Worm (Caenorhabditis elegans) whole organism, L1 larva: Measurements from ENCODE around the gene tre-2.

ENCODE experiments used
- aly-2 ChIP-seq: fragments of 150-350 bp; optimal IDR thresholded peaks from 2 replicates; lab custom pipeline; 2014; ENCODE audit warnings: missing biosample characterization, missing genetic modification characterization
- ces-1 ChIP-seq: fragments of 150-350 bp; optimal IDR thresholded peaks from 2 replicates; lab custom pipeline; 2014; ENCODE audit warnings: missing biosample characterization, missing genetic modification reagents, missing genetic modification characterization
- dpl-1 ChIP-seq, 3 experiments: fragments of 150-350 bp in 2 of 3; sonication (generic microtip) in 1 of 3; optimal IDR thresholded peaks; 2 replicates each; lab custom pipeline; 2014 to 2017; ENCODE audit warnings: missing biosample characterization in 3 of 3, missing genetic modification characterization in 3 of 3, missing genetic modification reagents in 3 of 3
- dsc-1 ChIP-seq: sonication (generic microtip); optimal IDR thresholded peaks from 2 replicates; lab custom pipeline; 2016; ENCODE audit warnings: mild to moderate bottlenecking, missing genetic modification characterization, missing compliant biosample characterization
- efl-1 ChIP-seq, 4 experiments: fragments of 150-350 bp; optimal IDR thresholded peaks in 3 of 4; peaks in 1 of 4; 1 replicate in 1 of 4; 2 replicates in 3 of 4; lab custom pipeline; 2014; ENCODE audit warnings: missing biosample characterization in 2 of 4, missing genetic modification characterization in 2 of 4, missing genetic modification reagents in 2 of 4
- fkh-10 ChIP-seq: sonication (generic microtip); optimal IDR thresholded peaks from 2 replicates; lab custom pipeline; 2017; ENCODE audit warnings: missing biosample characterization, missing genetic modification reagents, missing genetic modification characterization
- fkh-8 ChIP-seq: sonication (generic microtip); optimal IDR thresholded peaks from 2 replicates; lab custom pipeline; 2016; ENCODE audit warnings: mild to moderate bottlenecking, missing genetic modification characterization, missing compliant biosample characterization
- grh-1 ChIP-seq: fragments of 200-800 bp; sonication (Bioruptor generic); IDR thresholded peaks from 2 replicates; pipeline ENCODE4 v1.3.6; 2022; ENCODE audit warnings: missing genetic modification reagents, missing genetic modification characterization, missing compliant biosample characterization
- hlh-17 ChIP-seq: fragments of 200-800 bp; sonication (Bioruptor generic); optimal IDR thresholded peaks from 2 replicates; lab custom pipeline; 2018; ENCODE audit warnings: missing genetic modification characterization, mild to moderate bottlenecking, missing compliant biosample characterization, moderate library complexity, borderline replicate concordance
- hpl-2 ChIP-seq: fragments of 150-350 bp; optimal IDR thresholded peaks from 2 replicates; lab custom pipeline; 2014; ENCODE audit warnings: missing biosample characterization, missing genetic modification reagents, missing genetic modification characterization
- isw-1 ChIP-seq: fragments of 200-800 bp; sonication (Bioruptor generic); IDR thresholded peaks from 2 replicates; pipeline ENCODE4 v1.3.6; 2022; ENCODE audit warnings: missing genetic modification characterization, missing compliant biosample characterization
- lin-15B ChIP-seq: fragments of 150-350 bp; sonication (generic microtip); optimal IDR thresholded peaks from 3 replicates; lab custom pipeline; 2014; ENCODE audit warnings: missing biosample characterization, missing genetic modification characterization
- lin-35 ChIP-seq, 2 experiments: fragments of 150-350 bp; optimal IDR thresholded peaks; 2 replicates each; lab custom pipeline; 2014; ENCODE audit warnings: missing biosample characterization in 2 of 2, missing genetic modification characterization in 2 of 2, missing genetic modification reagents in 2 of 2
- lsy-2 ChIP-seq, 2 experiments: fragments of 150-350 bp; optimal IDR thresholded peaks; 2 replicates each; lab custom pipeline; 2014; ENCODE audit warnings: missing biosample characterization in 2 of 2, missing genetic modification characterization in 2 of 2
- mdl-1 ChIP-seq, 2 experiments: fragments of 150-350 bp; optimal IDR thresholded peaks; 2 replicates each; lab custom pipeline; 2014 to 2017; ENCODE audit warnings: missing biosample characterization in 2 of 2, missing genetic modification characterization in 2 of 2, inconsistent platforms in 1 of 2
- nhr-11 ChIP-seq: fragments of 150-350 bp; optimal IDR thresholded peaks from 2 replicates; lab custom pipeline; 2014; ENCODE audit warnings: missing biosample characterization, missing genetic modification characterization
- nhr-19 ChIP-seq: fragments of 200-800 bp; sonication (Bioruptor generic); conservative IDR thresholded peaks from 2 replicates; pipeline ENCODE4 v1.3.6; 2022; ENCODE audit warnings: missing genetic modification characterization, missing compliant biosample characterization
- nhr-20 ChIP-seq: sonication (generic microtip); optimal IDR thresholded peaks from 2 replicates; lab custom pipeline; 2016; ENCODE audit warnings: mild to moderate bottlenecking, missing genetic modification characterization, missing compliant biosample characterization
- nhr-28 ChIP-seq: fragments of 150-350 bp; optimal IDR thresholded peaks from 2 replicates; lab custom pipeline; 2014; ENCODE audit warnings: missing biosample characterization, missing genetic modification characterization
- nhr-47 ChIP-seq: sonication (generic microtip); optimal IDR thresholded peaks from 2 replicates; lab custom pipeline; 2016; ENCODE audit warnings: mild to moderate bottlenecking, missing genetic modification characterization, moderate library complexity, missing compliant biosample characterization
- nhr-71 ChIP-seq: sonication (generic microtip); optimal IDR thresholded peaks from 2 replicates; lab custom pipeline; 2016; ENCODE audit warnings: mild to moderate bottlenecking, missing genetic modification characterization, moderate library complexity, missing compliant biosample characterization
- nhr-85 ChIP-seq: sonication (generic microtip); peaks from one replicate; lab custom pipeline; 2016; ENCODE audit warnings: missing genetic modification characterization, inconsistent platforms, missing compliant biosample characterization
- nhr-90 ChIP-seq: sonication (generic microtip); optimal IDR thresholded peaks from 2 replicates; lab custom pipeline; 2016; ENCODE audit warnings: mild to moderate bottlenecking, missing genetic modification characterization, missing compliant biosample characterization; ENCODE audit not compliant: poor library complexity
- pax-3 ChIP-seq: fragments of 200-800 bp; sonication (Bioruptor generic); optimal IDR thresholded peaks from 2 replicates; lab custom pipeline; 2018; ENCODE audit warnings: mild to moderate bottlenecking, missing genetic modification characterization, moderate library complexity, missing compliant biosample characterization
- pqm-1 ChIP-seq: sonication (generic microtip); optimal IDR thresholded peaks from 3 replicates; lab custom pipeline; 2017; ENCODE audit warnings: missing biosample characterization, missing genetic modification characterization
- rnt-1 ChIP-seq: sonication (generic microtip); optimal IDR thresholded peaks from 2 replicates; lab custom pipeline; 2016; ENCODE audit warnings: mild to moderate bottlenecking, missing genetic modification characterization, moderate library complexity, missing compliant biosample characterization
- skn-1 ChIP-seq: fragments of 150-350 bp; optimal IDR thresholded peaks from 2 replicates; lab custom pipeline; 2014; ENCODE audit warnings: missing biosample characterization, missing genetic modification characterization
- snpc-4 ChIP-seq: fragments of 150-350 bp; optimal IDR thresholded peaks from 2 replicates; lab custom pipeline; 2014; ENCODE audit warnings: missing biosample characterization, missing genetic modification characterization
- snu-23 ChIP-seq: sonication (generic microtip); optimal IDR thresholded peaks from 2 replicates; lab custom pipeline; 2016; ENCODE audit warnings: missing genetic modification characterization, missing compliant biosample characterization
- sptf-1 ChIP-seq: fragments of 150-350 bp; optimal IDR thresholded peaks from 2 replicates; lab custom pipeline; 2014; ENCODE audit warnings: missing biosample characterization, missing genetic modification characterization
- swsn-7 ChIP-seq: sonication (generic microtip); optimal IDR thresholded peaks from 2 replicates; lab custom pipeline; 2016; ENCODE audit warnings: missing genetic modification characterization, missing compliant biosample characterization
- tbx-2 ChIP-seq: sonication (generic microtip); optimal IDR thresholded peaks from 2 replicates; lab custom pipeline; 2016; ENCODE audit warnings: missing genetic modification characterization, missing compliant biosample characterization
- unc-30 ChIP-seq: sonication (generic microtip); optimal IDR thresholded peaks from 2 replicates; lab custom pipeline; 2017; ENCODE audit warnings: missing biosample characterization, missing genetic modification characterization
- unc-86 ChIP-seq: sonication (generic microtip); optimal IDR thresholded peaks from 2 replicates; lab custom pipeline; 2016; ENCODE audit warnings: missing genetic modification characterization, missing compliant biosample characterization
- xbp-1 ChIP-seq: sonication (generic microtip); optimal IDR thresholded peaks from 2 replicates; lab custom pipeline; 2016; ENCODE audit warnings: missing genetic modification characterization, missing compliant biosample characterization

Gene tre-2

ce11 chrIV:6914161-6914585, 30.9 kb upstream of the tre-2 start:
- TF ChIP-seq nhr-85 (tag; lab: Kevin White, UChicago) (peak; percentile 8), nhr-19 (GFP tag; lab: Robert Waterston, UW) (peak; percentile 52), nhr-47 (tag; lab: Kevin White, UChicago) (peak; percentile 8), snpc-4 (peak; percentile 71)

DNA sequence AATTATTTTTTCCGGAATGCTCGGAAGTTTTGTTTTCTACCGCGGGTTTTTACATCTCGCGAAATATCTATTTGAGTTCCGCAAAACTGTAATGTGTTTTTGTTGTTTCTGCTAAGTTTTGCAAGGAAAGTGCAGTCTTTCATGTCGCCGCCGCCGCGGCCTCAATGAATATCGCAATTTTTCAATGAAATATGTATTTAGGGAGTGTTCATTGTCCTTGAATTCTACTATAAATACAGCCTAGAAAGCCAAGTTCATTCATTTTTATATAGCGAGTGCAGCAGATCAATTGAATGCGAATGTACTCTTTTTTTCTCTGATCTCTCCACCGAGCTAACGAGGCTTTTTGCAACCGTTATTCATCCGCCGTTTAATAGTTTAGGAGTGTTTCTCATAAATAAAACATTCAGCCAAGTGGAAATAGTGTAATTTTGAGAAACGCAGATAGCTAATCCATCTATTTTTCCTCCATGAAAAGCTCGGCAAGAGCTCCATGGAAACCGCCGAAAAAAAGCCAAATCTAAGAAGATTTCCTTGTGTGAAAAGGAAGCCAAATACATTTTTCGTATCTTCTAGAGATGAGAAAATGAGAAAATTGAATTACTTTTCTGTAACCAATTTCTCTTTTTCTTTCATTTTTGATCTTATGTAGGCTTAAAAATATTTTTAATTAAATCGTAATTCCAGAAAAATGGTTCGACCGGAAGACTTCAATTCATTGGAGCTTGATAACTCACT, 29.8 kb upstream of the tre-2 start, which contains the start of gene T22D1.3:
Gene T22D1.3 (plus strand): TSS at position 688 of the 738 bp plus-strand sequence.
- TF ChIP-seq sptf-1 = no peak
- TF ChIP-seq aly-2 (tag; lab: Kevin White, UChicago) = no peak
- peak; percentile 46 for TF ChIP-seq dsc-1 (tag; lab: Kevin White, UChicago)
- TF ChIP-seq pqm-1 (tag; lab: Kevin White, UChicago) = no peak
- no peak for TF ChIP-seq swsn-7 (tag; lab: Kevin White, UChicago)
- TF ChIP-seq ces-1 (GFP tag; lab: Kevin White, UChicago) = no peak
- no peak for TF ChIP-seq lin-15B
- peak; percentile 46 for TF ChIP-seq fkh-8 (tag; lab: Kevin White, UChicago)
- no peak for TF ChIP-seq efl-1 (optimal IDR thresholded peaks at IDR 0.05; lab: Kevin White, UChicago)
- TF ChIP-seq efl-1 (GFP tag; optimal IDR thresholded peaks at IDR 0.05 in 1 of 2; lab: Kevin White, UChicago) = peak in 1 of 2 experiments; percentile 88
- peak; percentile 30 for TF ChIP-seq unc-86 (tag; lab: Kevin White, UChicago)

DNA sequence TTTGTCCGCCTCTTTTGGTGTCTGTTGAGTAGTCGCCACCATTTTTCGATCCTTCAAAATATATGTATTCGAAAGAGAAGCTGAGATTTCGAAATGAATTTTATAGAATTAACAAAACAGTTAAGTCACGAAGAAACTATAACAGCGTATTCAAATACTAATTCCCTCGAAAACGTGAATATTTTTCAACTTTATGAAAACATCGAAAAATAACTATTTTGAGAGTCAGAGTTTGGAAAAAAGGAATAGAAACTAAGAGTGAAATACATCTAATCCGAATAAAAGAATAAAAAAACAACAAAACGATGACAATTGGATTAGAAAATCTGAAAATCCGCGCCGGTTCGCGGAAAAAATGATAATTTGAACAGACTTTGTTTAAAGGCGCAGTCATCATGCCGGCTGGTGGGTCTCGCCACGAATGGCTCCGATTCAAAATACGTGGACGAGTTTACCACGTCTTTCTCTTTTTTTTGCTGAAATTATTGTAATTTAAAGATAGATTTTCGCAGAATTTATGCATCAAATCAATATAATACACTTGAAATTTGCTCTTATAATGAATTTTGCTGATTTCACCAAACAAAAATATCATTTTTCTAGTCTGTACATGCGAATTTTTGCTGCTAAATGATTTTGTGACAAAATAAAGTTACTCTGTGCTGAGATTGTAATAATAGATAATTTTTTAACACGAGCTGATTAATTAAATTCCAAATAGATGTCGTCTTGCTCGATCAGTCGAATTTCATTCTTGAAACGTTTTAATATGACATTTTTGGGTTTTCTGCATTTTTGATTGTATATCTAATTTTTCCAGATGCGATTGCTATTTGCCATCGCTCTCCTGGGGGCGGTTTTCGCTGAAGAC, 26.9 kb upstream of the tre-2 start, which contains the start of the genes rpn-1 and ribo-1:
Gene rpn-1 (minus strand): TSS at position 51 of the 871 bp plus-strand sequence.
Gene ribo-1 (plus strand): TSS at position 821 of the 871 bp plus-strand sequence.
- no peak for TF ChIP-seq fkh-10 (GFP tag; lab: Kevin White, UChicago)
- no peak for TF ChIP-seq hlh-17 (GFP tag; lab: Kevin White, UChicago)
- no peak for TF ChIP-seq nhr-11
- no peak for TF ChIP-seq ces-1 (GFP tag; lab: Kevin White, UChicago)
- no peak for TF ChIP-seq nhr-28 (tag; lab: Kevin White, UChicago)
- peak; percentile 34 to 65 for TF ChIP-seq lsy-2 (tag; optimal IDR thresholded peaks at IDR 0.05; lab: Kevin White, UChicago)
- TF ChIP-seq grh-1 (GFP tag; lab: Robert Waterston, UW) = no peak
- TF ChIP-seq lin-35 (GFP tag; optimal IDR thresholded peaks at IDR 0.05; lab: Kevin White, UChicago) = peak; percentile 55 to 68
- peak; percentile 48 to 53 for TF ChIP-seq efl-1 (optimal IDR thresholded peaks at IDR 0.05; lab: Kevin White, UChicago)
- peak; percentile 60 to 90 for TF ChIP-seq efl-1 (GFP tag; optimal IDR thresholded peaks at IDR 0.05 in 1 of 2; lab: Kevin White, UChicago)
- TF ChIP-seq skn-1 (tag; lab: Kevin White, UChicago) = peak; percentile 100
- peak; percentile 45 for TF ChIP-seq xbp-1 (tag; lab: Kevin White, UChicago)
- no peak for TF ChIP-seq tbx-2
- TF ChIP-seq nhr-90 (tag; lab: Kevin White, UChicago) = no peak
- peak; percentile 40 for TF ChIP-seq snu-23 (GFP tag; lab: Kevin White, UChicago)
- peak; percentile 15 to 61 (median 53) for TF ChIP-seq dpl-1 (GFP tag; optimal IDR thresholded peaks at IDR 0.05; lab: Kevin White, UChicago)
- peak; percentile 9 for TF ChIP-seq lin-15B
- TF ChIP-seq pax-3 (tag; lab: Kevin White, UChicago) = no peak
- TF ChIP-seq nhr-71 (tag; lab: Kevin White, UChicago) = peak; percentile 16
- TF ChIP-seq nhr-20 (tag; lab: Kevin White, UChicago) = no peak
- TF ChIP-seq rnt-1 (tag; lab: Kevin White, UChicago) = peak; percentile 33
- no peak for TF ChIP-seq hpl-2 (GFP tag; lab: Kevin White, UChicago)
- peak; percentile 10; the same call in 1 of the 2 replicates for TF ChIP-seq isw-1 (GFP tag; lab: Robert Waterston, UW)
- TF ChIP-seq unc-30 (tag; lab: Kevin White, UChicago) = no peak
- TF ChIP-seq mdl-1 (tag; optimal IDR thresholded peaks at IDR 0.05; lab: Kevin White, UChicago) = no peak
